Worm (Caenorhabditis elegans) whole organism, late embryonic: ENCODE measurements around the gene T28D9.1.
A peak's percentile ranks its signal among the peaks of the same experiment; 100 is the strongest.

ENCODE experiments used
- C08G9.2 ChIP-seq: sonication (generic microtip); optimal IDR thresholded peaks from 2 replicates; lab custom pipeline; 2016; ENCODE audit warnings: mild to moderate bottlenecking, missing genetic modification characterization, moderate library complexity, missing compliant biosample characterization
- C38D4.7 ChIP-seq: fragments of 200-800 bp; sonication (Bioruptor generic); optimal IDR thresholded peaks from 2 replicates; lab custom pipeline; 2018; ENCODE audit warnings: mild to moderate bottlenecking, missing genetic modification characterization, moderate library complexity, missing compliant biosample characterization
- K09A11.1 ChIP-seq: sonication (generic microtip); optimal IDR thresholded peaks from 2 replicates; lab custom pipeline; 2017; ENCODE audit warnings: antibody characterized with exemption, mild to moderate bottlenecking, missing genetic modification characterization, missing compliant biosample characterization; ENCODE audit not compliant: insufficient read depth
- Y22D7AL.16 ChIP-seq: sonication (generic microtip); optimal IDR thresholded peaks from 2 replicates; lab custom pipeline; 2016; ENCODE audit warnings: missing genetic modification characterization, missing compliant biosample characterization
- ahr-1 ChIP-seq: sonication (generic microtip); optimal IDR thresholded peaks from 2 replicates; lab custom pipeline; 2016; ENCODE audit warnings: missing genetic modification characterization, missing compliant biosample characterization
- ceh-18 ChIP-seq: sonication (generic microtip); optimal IDR thresholded peaks from 2 replicates; lab custom pipeline; 2016; ENCODE audit warnings: missing genetic modification characterization, missing compliant biosample characterization
- ceh-24 ChIP-seq: sonication (generic microtip); optimal IDR thresholded peaks from 2 replicates; lab custom pipeline; 2016; ENCODE audit warnings: mild to moderate bottlenecking, missing genetic modification characterization, missing compliant biosample characterization
- ceh-30 ChIP-seq: fragments of 150-350 bp; optimal IDR thresholded peaks from 2 replicates; lab custom pipeline; 2014; ENCODE audit warnings: missing biosample characterization, missing genetic modification characterization
- ceh-34 ChIP-seq: sonication (generic microtip); optimal IDR thresholded peaks from 2 replicates; lab custom pipeline; 2016; ENCODE audit warnings: mild to moderate bottlenecking, missing genetic modification characterization, missing compliant biosample characterization
- ceh-45 ChIP-seq: fragments of 200-800 bp; sonication (Bioruptor generic); IDR thresholded peaks from 2 replicates; pipeline ENCODE4 v1.3.6; 2022; ENCODE audit warnings: missing genetic modification reagents, missing genetic modification characterization, missing compliant biosample characterization
- ceh-48 ChIP-seq: sonication (generic microtip); optimal IDR thresholded peaks from 2 replicates; lab custom pipeline; 2016; ENCODE audit warnings: missing genetic modification characterization, inconsistent platforms, missing compliant biosample characterization
- dve-1 ChIP-seq: sonication (generic microtip); optimal IDR thresholded peaks from 2 replicates; lab custom pipeline; 2017; ENCODE audit warnings: antibody characterized with exemption, mild to moderate bottlenecking, missing genetic modification characterization, missing compliant biosample characterization
- elt-2 ChIP-seq: sonication (generic microtip); optimal IDR thresholded peaks from 2 replicates; lab custom pipeline; 2016; ENCODE audit warnings: missing genetic modification reagents, missing genetic modification characterization, missing compliant biosample characterization
- elt-4 ChIP-seq: sonication (generic microtip); optimal IDR thresholded peaks from 2 replicates; lab custom pipeline; 2016; ENCODE audit warnings: missing genetic modification characterization, missing compliant biosample characterization
- ets-4 ChIP-seq: sonication (generic microtip); optimal IDR thresholded peaks from 2 replicates; lab custom pipeline; 2016; ENCODE audit warnings: missing genetic modification characterization, missing compliant biosample characterization
- eyg-1 ChIP-seq: sonication (generic microtip); optimal IDR thresholded peaks from 2 replicates; lab custom pipeline; 2016; ENCODE audit warnings: missing genotype, missing genetic modification characterization, missing compliant biosample characterization
- fax-1 ChIP-seq: sonication (generic microtip); optimal IDR thresholded peaks from 2 replicates; lab custom pipeline; 2016; ENCODE audit warnings: missing genotype, missing genetic modification characterization, missing compliant biosample characterization
- fkh-10 ChIP-seq: fragments of 150-350 bp; optimal IDR thresholded peaks from 2 replicates; lab custom pipeline; 2014; ENCODE audit warnings: missing biosample characterization, missing genetic modification reagents, missing genetic modification characterization
- hlh-15 ChIP-seq: sonication (generic microtip); optimal IDR thresholded peaks from 2 replicates; lab custom pipeline; 2016; ENCODE audit warnings: missing genetic modification characterization, missing compliant biosample characterization
- hlh-6 ChIP-seq: sonication (generic microtip); optimal IDR thresholded peaks from 2 replicates; lab custom pipeline; 2016; ENCODE audit warnings: missing genotype, missing genetic modification characterization, missing compliant biosample characterization
- lim-6 ChIP-seq: sonication (generic microtip); optimal IDR thresholded peaks from 2 replicates; lab custom pipeline; 2016; ENCODE audit warnings: missing genetic modification characterization, missing compliant biosample characterization
- lin-11 ChIP-seq: fragments of 200-800 bp; sonication (Bioruptor generic); optimal IDR thresholded peaks from 2 replicates; lab custom pipeline; 2018; ENCODE audit warnings: mild to moderate bottlenecking, missing genetic modification characterization, missing compliant biosample characterization
- nfya-1 ChIP-seq: sonication (generic microtip); optimal IDR thresholded peaks from 2 replicates; lab custom pipeline; 2017; ENCODE audit warnings: missing genetic modification characterization, mild to moderate bottlenecking, missing compliant biosample characterization, antibody characterized with exemption, moderate library complexity
- nhr-232 ChIP-seq: sonication (generic microtip); optimal IDR thresholded peaks from 2 replicates; lab custom pipeline; 2016; ENCODE audit warnings: missing genetic modification characterization, missing compliant biosample characterization
- npax-4 ChIP-seq: sonication (generic microtip); optimal IDR thresholded peaks from 2 replicates; lab custom pipeline; 2016; ENCODE audit warnings: missing genetic modification characterization, missing compliant biosample characterization
- odd-2 ChIP-seq: sonication (generic microtip); optimal IDR thresholded peaks from 2 replicates; lab custom pipeline; 2017; ENCODE audit warnings: antibody characterized with exemption, mild to moderate bottlenecking, missing genetic modification characterization, missing compliant biosample characterization
- pag-3 ChIP-seq: sonication (generic microtip); optimal IDR thresholded peaks from 2 replicates; lab custom pipeline; 2016; ENCODE audit warnings: missing compliant biosample characterization, missing genetic modification characterization, borderline replicate concordance
- pat-9 ChIP-seq: fragments of 200-800 bp; sonication (Bioruptor generic); optimal IDR thresholded peaks from 2 replicates; lab custom pipeline; 2018; ENCODE audit warnings: mild to moderate bottlenecking, missing genetic modification characterization, moderate library complexity, missing compliant biosample characterization
- pax-1 ChIP-seq: fragments of 150-350 bp; optimal IDR thresholded peaks from 2 replicates; lab custom pipeline; 2014; ENCODE audit warnings: missing biosample characterization, missing genetic modification characterization
- pha-2 ChIP-seq: sonication (generic microtip); optimal IDR thresholded peaks from 2 replicates; lab custom pipeline; 2017; ENCODE audit warnings: mild to moderate bottlenecking, missing genetic modification characterization, missing compliant biosample characterization
- pha-4 ChIP-seq: fragments of 150-350 bp; optimal IDR thresholded peaks from 2 replicates; lab custom pipeline; 2018; ENCODE audit warnings: missing biosample characterization, missing genetic modification reagents, missing genetic modification characterization
- ref-2 ChIP-seq: sonication (generic microtip); optimal IDR thresholded peaks from 2 replicates; lab custom pipeline; 2016; ENCODE audit warnings: missing genetic modification characterization, missing compliant biosample characterization
- rnt-1 ChIP-seq: sonication (generic microtip); optimal IDR thresholded peaks from 2 replicates; lab custom pipeline; 2016; ENCODE audit warnings: missing genetic modification characterization, missing compliant biosample characterization
- sdc-2 ChIP-seq: sonication (generic microtip); optimal IDR thresholded peaks from 2 replicates; lab custom pipeline; 2016; ENCODE audit warnings: missing genotype, missing genetic modification characterization, missing compliant biosample characterization
- sox-2 ChIP-seq: fragments of 200-800 bp; sonication (Bioruptor generic); IDR thresholded peaks from 2 replicates; pipeline ENCODE4 v1.3.6; 2022; ENCODE audit warnings: missing genetic modification reagents, missing genetic modification characterization, missing compliant biosample characterization
- sox-4 ChIP-seq: sonication (generic microtip); optimal IDR thresholded peaks from 2 replicates; lab custom pipeline; 2017; ENCODE audit warnings: mild to moderate bottlenecking, missing genetic modification characterization, inconsistent platforms, missing compliant biosample characterization
- tbx-2 ChIP-seq: sonication (generic microtip); optimal IDR thresholded peaks from 2 replicates; lab custom pipeline; 2016; ENCODE audit warnings: missing genetic modification characterization, missing compliant biosample characterization
- ttx-3 ChIP-seq: sonication (generic microtip); optimal IDR thresholded peaks from 2 replicates; lab custom pipeline; 2016; ENCODE audit warnings: missing genetic modification reagents, missing genetic modification characterization, missing compliant biosample characterization
- unc-3 ChIP-seq, 2 experiments: fragments of 200-800 bp in 1 of 2; sonication (Bioruptor generic) in 1 of 2; sonication (generic microtip) in 1 of 2; conservative IDR thresholded peaks in 1 of 2; optimal IDR thresholded peaks in 1 of 2; 2 replicates each; pipeline versions ENCODE4 v1.3.6 to Lab custom; 2016 to 2022; ENCODE audit warnings: missing compliant biosample characterization in 2 of 2, missing genetic modification characterization in 2 of 2, missing genetic modification reagents in 1 of 2
- unc-42 ChIP-seq: sonication (generic microtip); optimal IDR thresholded peaks from 2 replicates; lab custom pipeline; 2016; ENCODE audit warnings: missing genotype, missing genetic modification characterization, missing compliant biosample characterization
- unc-55 ChIP-seq: sonication (generic microtip); optimal IDR thresholded peaks from 2 replicates; lab custom pipeline; 2017; ENCODE audit warnings: missing biosample characterization, missing genetic modification reagents, missing genetic modification characterization
- zip-5 ChIP-seq: sonication (generic microtip); optimal IDR thresholded peaks from 2 replicates; lab custom pipeline; 2016; ENCODE audit warnings: missing genetic modification characterization, missing compliant biosample characterization

Gene T28D9.1

ce11 chrII:6486344-6486743 is 5.9 kb upstream of the T28D9.1 start:
- peak; percentile 16 for TF ChIP-seq rnt-1 (tag; lab: Kevin White, UChicago)
- TF ChIP-seq unc-55 (GFP tag; lab: Kevin White, UChicago), result peak; percentile 31
- no peak for TF ChIP-seq pag-3 (tag; lab: Kevin White, UChicago)

DNA sequence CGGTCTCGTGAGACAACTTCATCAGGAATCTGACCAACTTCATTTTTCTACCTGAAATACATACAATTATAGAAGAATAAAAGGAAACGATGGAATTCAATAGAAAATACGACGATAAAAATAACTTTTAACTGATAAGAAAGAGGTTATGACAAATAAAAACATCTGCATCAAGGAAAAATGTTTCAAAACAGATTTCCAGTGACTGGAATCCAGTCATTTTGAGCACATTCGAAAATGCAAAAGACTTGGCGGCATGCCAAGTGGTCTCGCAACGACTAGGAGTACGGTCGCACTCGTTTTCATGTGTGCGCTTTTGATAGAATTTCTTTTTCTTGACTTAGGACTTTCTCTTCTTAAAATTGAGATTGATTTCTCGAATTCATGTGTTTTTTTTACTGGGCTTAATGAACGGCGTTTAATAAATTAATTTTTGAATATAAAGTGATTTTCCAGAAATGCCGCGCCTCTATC is 2.5 kb upstream of the T28D9.1 start, which contains the start of the genes snr-3 and rsp-5:
Gene snr-3 (minus strand): TSS at position 51 of the 474 bp plus-strand sequence.
Gene rsp-5 (plus strand): TSS at position 455 of the 474 bp plus-strand sequence.
- TF ChIP-seq ahr-1 (no peak), odd-2 (tag; lab: Kevin White, UChicago) (no peak), tbx-2 (tag; lab: Kevin White, UChicago) (peak; percentile 8), nfya-1 (peak; percentile 79), pag-3 (tag; lab: Kevin White, UChicago) (no peak), ets-4 (tag; lab: Kevin White, UChicago) (no peak)

ce11 chrII:6491187-6491586 is 1.0 kb upstream of the T28D9.1 start:
- TF ChIP-seq ref-2 (tag; lab: Kevin White, UChicago) (no peak), nhr-232 (tag; lab: Kevin White, UChicago) (no peak), pha-4 (tag; lab: Kevin White, UChicago) (no peak), elt-4 (tag; lab: Kevin White, UChicago) (no peak), unc-3 (GFP tag; conservative IDR thresholded peaks at IDR 0.05; lab: Robert Waterston, UW) (no peak), unc-3 (tag; optimal IDR thresholded peaks at IDR 0.05; lab: Kevin White, UChicago) (no peak), C08G9.2 (tag; lab: Kevin White, UChicago) (no peak), K09A11.1 (no peak), ttx-3 (tag; lab: Kevin White, UChicago) (no peak), pax-1 (tag; lab: Kevin White, UChicago) (no peak), npax-4 (tag; lab: Kevin White, UChicago) (no peak)
- TF ChIP-seq, all 69 proteins: peak for 0

DNA sequence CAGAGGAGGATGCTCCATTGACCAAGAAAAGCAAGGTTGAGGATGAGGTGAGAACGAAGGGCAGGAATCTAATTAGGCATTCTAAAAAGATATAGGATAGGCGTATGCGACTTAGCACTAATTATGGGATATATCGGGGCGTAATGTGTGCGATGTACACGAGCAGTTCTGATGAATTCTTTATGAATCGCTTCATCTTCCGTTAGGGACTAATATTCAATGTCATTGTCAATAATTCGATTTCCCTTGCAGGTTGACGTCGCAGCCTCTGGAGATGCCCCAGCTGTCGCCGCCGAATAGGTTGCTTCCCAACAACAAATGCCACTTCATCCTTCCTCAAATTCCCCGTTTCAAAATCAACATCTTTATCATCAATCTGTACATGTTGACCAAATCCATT is 937 bp downstream of the T28D9.1 start:
- TF ChIP-seq unc-42 (tag; lab: Kevin White, UChicago) (peak; percentile 84), sox-4 (tag; lab: Kevin White, UChicago) (no peak), ref-2 (tag; lab: Kevin White, UChicago) (no peak)

- no peak for TF ChIP-seq lin-11
- TF ChIP-seq ceh-48, result no peak
- TF ChIP-seq pat-9, result no peak
- no peak for TF ChIP-seq dve-1
- no peak for TF ChIP-seq ceh-34 (tag; lab: Kevin White, UChicago)
- no peak for TF ChIP-seq eyg-1 (tag; lab: Kevin White, UChicago)
- no peak for TF ChIP-seq ahr-1
- TF ChIP-seq elt-2, result no peak
- TF ChIP-seq sox-2 (GFP tag; lab: Robert Waterston, UW), result no peak
- TF ChIP-seq lim-6 (tag; lab: Kevin White, UChicago), result no peak
Measured at ce11 chrII:6493709-6494326, 1.6 kb downstream of the T28D9.1 start.

DNA sequence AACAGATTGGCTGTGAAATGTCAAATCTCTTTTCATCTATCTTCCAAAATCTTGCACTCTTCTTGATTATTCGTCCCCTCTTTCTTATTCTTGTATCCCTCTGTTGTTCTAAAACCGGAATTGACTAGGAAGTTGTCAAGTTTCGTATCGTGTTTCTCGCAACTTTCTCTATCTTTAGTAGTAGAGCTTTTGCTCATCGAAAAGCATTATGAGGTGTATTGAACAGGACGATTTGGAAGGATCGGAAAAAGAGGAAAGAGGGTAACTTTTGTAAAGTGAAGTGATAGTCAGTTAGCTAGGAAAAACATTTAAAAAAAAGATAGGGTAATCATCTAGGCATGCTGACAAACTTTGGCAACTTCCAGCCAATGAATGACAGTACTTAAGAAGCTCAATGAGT is 4.3 kb downstream of the T28D9.1 start:
- TF ChIP-seq sdc-2 (tag; lab: Kevin White, UChicago) (no peak), fkh-10 (GFP tag; lab: Kevin White, UChicago) (no peak), ceh-45 (GFP tag; lab: Robert Waterston, UW) (no peak), nhr-232 (tag; lab: Kevin White, UChicago) (no peak), unc-55 (GFP tag; lab: Kevin White, UChicago) (no peak), ceh-18 (tag; lab: Kevin White, UChicago) (no peak), hlh-15 (no peak), ceh-30 (tag; lab: Kevin White, UChicago) (no peak), pha-2 (no peak), Y22D7AL.16 (tag; lab: Kevin White, UChicago) (no peak), hlh-6 (tag; lab: Kevin White, UChicago) (no peak), fax-1 (tag; lab: Kevin White, UChicago) (no peak), elt-2 (no peak), C38D4.7 (GFP tag; lab: Kevin White, UChicago) (no peak), ceh-34 (tag; lab: Kevin White, UChicago) (no peak), K09A11.1 (no peak), zip-5 (no peak), ahr-1 (no peak), ceh-24 (tag; lab: Kevin White, UChicago) (no peak)
